Fruit fly (Drosophila melanogaster) whole organism, embryonic: ENCODE results near the gene CG12069.
A peak's percentile ranks its signal among the peaks of the same experiment; 100 is the strongest.

ENCODE experiments used
- CG11456 ChIP-seq: fragments of 200-800 bp; sonication (Bioruptor generic); IDR thresholded peaks from 3 replicates; pipeline ENCODE4 v1.3.6; 2022; ENCODE audit warnings: missing biosample characterization, missing genetic modification characterization
- CG11504 ChIP-seq: fragments of 200-800 bp; sonication (Bioruptor generic); optimal IDR thresholded peaks from 3 replicates; lab custom pipeline; 2019; ENCODE audit warnings: missing biosample characterization, mild to moderate bottlenecking, missing genetic modification characterization, moderate library complexity
- CG11695 ChIP-seq: fragments of 200-800 bp; sonication (Bioruptor generic); IDR thresholded peaks from 3 replicates; pipeline ENCODE4 v1.3.6; 2022; ENCODE audit warnings: missing biosample characterization, missing genetic modification characterization
- CG12391 ChIP-seq: fragments of 200-800 bp; sonication (Bioruptor generic); optimal IDR thresholded peaks from 3 replicates; lab custom pipeline; 2018; ENCODE audit warnings: missing biosample characterization, mild to moderate bottlenecking, missing genetic modification characterization, moderate library complexity
- CG13424 ChIP-seq: fragments of 200-800 bp; sonication (Bioruptor generic); optimal IDR thresholded peaks from 2 replicates; lab custom pipeline; 2019; ENCODE audit warnings: missing biosample characterization, mild to moderate bottlenecking, missing genetic modification characterization, moderate library complexity
- CG14050 ChIP-seq: fragments of 200-800 bp; sonication (Bioruptor generic); IDR thresholded peaks from 3 replicates; pipeline ENCODE4 v1.3.6; 2022; ENCODE audit warnings: missing biosample characterization, missing genetic modification characterization
- CG14441 ChIP-seq: fragments of 200-800 bp; sonication (Bioruptor generic); IDR thresholded peaks from 2 replicates; pipeline ENCODE4 v1.3.6; 2022; ENCODE audit warnings: missing biosample characterization, missing genetic modification characterization
- CG16863 ChIP-seq: fragments of 200-800 bp; sonication (Bioruptor generic); optimal IDR thresholded peaks from 3 replicates; lab custom pipeline; 2016; ENCODE audit warnings: missing biosample characterization, missing genetic modification characterization
- CG17328 ChIP-seq: fragments of 200-800 bp; sonication (Bioruptor generic); IDR thresholded peaks from 2 replicates; pipeline ENCODE4 v1.3.6; 2022; ENCODE audit warnings: missing biosample characterization, missing genetic modification characterization
- CG2678 ChIP-seq: fragments of 200-800 bp; sonication (Bioruptor generic); optimal IDR thresholded peaks from 3 replicates; lab custom pipeline; 2019; ENCODE audit warnings: missing biosample characterization, mild to moderate bottlenecking, missing genetic modification characterization, moderate library complexity
- CG32767 ChIP-seq: fragments of 200-800 bp; sonication (Bioruptor generic); IDR thresholded peaks from 2 replicates; pipeline ENCODE4 v1.3.6; 2022; ENCODE audit warnings: missing biosample characterization, missing genetic modification characterization
- CG3281 ChIP-seq: fragments of 200-800 bp; sonication (Bioruptor generic); optimal IDR thresholded peaks from 3 replicates; lab custom pipeline; 2017; ENCODE audit warnings: missing biosample characterization, mild to moderate bottlenecking, missing genetic modification characterization
- CG34422 ChIP-seq: fragments of 200-800 bp; sonication (Bioruptor generic); IDR thresholded peaks from 3 replicates; pipeline ENCODE4 v1.3.6; 2022; ENCODE audit warnings: missing biosample characterization, missing genetic modification characterization
- CG6689 ChIP-seq: fragments of 200-800 bp; sonication (Bioruptor generic); IDR thresholded peaks from 2 replicates; pipeline ENCODE4 v1.3.6; 2022; ENCODE audit warnings: missing biosample characterization, missing genetic modification characterization
- CG7556 ChIP-seq: fragments of 200-800 bp; sonication (Bioruptor generic); optimal IDR thresholded peaks from 2 replicates; lab custom pipeline; 2017; ENCODE audit warnings: missing biosample characterization, mild to moderate bottlenecking, missing genetic modification characterization
- CG7786 ChIP-seq: fragments of 200-800 bp; sonication (Bioruptor generic); optimal IDR thresholded peaks from 2 replicates; lab custom pipeline; 2016; ENCODE audit warnings: missing biosample characterization, missing genetic modification characterization
- CG7839 ChIP-seq: fragments of 200-800 bp; sonication (Bioruptor generic); optimal IDR thresholded peaks from 3 replicates; lab custom pipeline; 2018; ENCODE audit warnings: missing biosample characterization, mild to moderate bottlenecking, missing genetic modification characterization, moderate library complexity
- CG7928 ChIP-seq: fragments of 200-800 bp; sonication (Bioruptor generic); optimal IDR thresholded peaks from 2 replicates; lab custom pipeline; 2017; ENCODE audit warnings: missing biosample characterization, mild to moderate bottlenecking, missing genetic modification characterization
- CG8290 ChIP-seq, 3 experiments: fragments of 200-800 bp; sonication (Bioruptor generic); optimal IDR thresholded peaks; 2 replicates each; lab custom pipeline; 2016 to 2019; ENCODE audit warnings: missing biosample characterization in 3 of 3, missing genetic modification characterization in 3 of 3, mild to moderate bottlenecking in 2 of 3, moderate library complexity in 1 of 3
- CG8765 ChIP-seq: fragments of 200-800 bp; sonication (Bioruptor generic); IDR thresholded peaks from 2 replicates; pipeline ENCODE4 v1.3.6; 2022; ENCODE audit warnings: missing biosample characterization, missing genetic modification characterization
- Chrac-16 ChIP-seq: fragments of 200-800 bp; sonication (Bioruptor generic); optimal IDR thresholded peaks from 3 replicates; lab custom pipeline; 2016; ENCODE audit warnings: missing biosample characterization, missing genetic modification characterization
- Dbx ChIP-seq: fragments of 200-800 bp; sonication (Bioruptor generic); IDR thresholded peaks from 3 replicates; pipeline ENCODE4 v1.3.6; 2022; ENCODE audit warnings: missing biosample characterization, missing genetic modification characterization
- Dip2 ChIP-seq: fragments of 200-800 bp; sonication (Bioruptor generic); IDR thresholded peaks from 2 replicates; pipeline ENCODE4 v1.3.6; 2022; ENCODE audit warnings: missing biosample characterization, missing genetic modification characterization
- Doc2 ChIP-seq: fragments of 200-800 bp; sonication (Bioruptor generic); IDR thresholded peaks from 2 replicates; pipeline ENCODE4 v1.3.6; 2022; ENCODE audit warnings: missing biosample characterization, missing genetic modification characterization
- E2f1 ChIP-seq: fragments of 200-800 bp; sonication (Bioruptor generic); IDR thresholded peaks from 2 replicates; pipeline ENCODE4 v1.3.6; 2022; ENCODE audit warnings: missing biosample characterization, missing genetic modification characterization
- Ets97D ChIP-seq: fragments of 200-800 bp; sonication (Bioruptor generic); optimal IDR thresholded peaks from 3 replicates; lab custom pipeline; 2016; ENCODE audit warnings: missing biosample characterization, missing genetic modification characterization
- Fer3 ChIP-seq: fragments of 200-800 bp; sonication (Bioruptor generic); optimal IDR thresholded peaks from 2 replicates; lab custom pipeline; 2018; ENCODE audit warnings: missing biosample characterization, mild to moderate bottlenecking, missing genetic modification characterization, moderate library complexity
- HHEX ChIP-seq: fragments of 200-800 bp; sonication (Bioruptor generic); optimal IDR thresholded peaks from 3 replicates; lab custom pipeline; 2017; ENCODE audit warnings: missing biosample characterization, mild to moderate bottlenecking, missing genetic modification characterization, missing genetic modification reagents
- Hr51 ChIP-seq, 2 experiments: fragments of 200-800 bp; sonication (Bioruptor generic); optimal IDR thresholded peaks; 2 replicates in 1 of 2; 3 replicates in 1 of 2; lab custom pipeline; 2016 to 2018; ENCODE audit warnings: missing biosample characterization in 2 of 2, missing genetic modification characterization in 2 of 2, mild to moderate bottlenecking in 1 of 2, moderate library complexity in 1 of 2
- Meics ChIP-seq: fragments of 200-800 bp; sonication (Bioruptor generic); optimal IDR thresholded peaks from 2 replicates; lab custom pipeline; 2017; ENCODE audit warnings: missing biosample characterization, mild to moderate bottlenecking, missing genetic modification characterization
- Xrp1 ChIP-seq: fragments of 200-800 bp; sonication (Bioruptor generic); IDR thresholded peaks from 2 replicates; pipeline ENCODE4 v1.3.6; 2022; ENCODE audit warnings: missing biosample characterization, missing genetic modification characterization
- ara ChIP-seq: fragments of 200-800 bp; sonication (Bioruptor generic); IDR thresholded peaks from 2 replicates; pipeline ENCODE4 v1.3.6; 2022; ENCODE audit warnings: missing biosample characterization, missing genetic modification characterization
- dmrt99B ChIP-seq: fragments of 200-800 bp; sonication (Bioruptor generic); optimal IDR thresholded peaks from 2 replicates; lab custom pipeline; 2018; ENCODE audit warnings: missing biosample characterization, mild to moderate bottlenecking, missing genetic modification characterization, moderate library complexity
- dysf ChIP-seq: fragments of 200-800 bp; sonication (Bioruptor generic); IDR thresholded peaks from 3 replicates; pipeline ENCODE4 v1.3.6; 2022; ENCODE audit warnings: missing biosample characterization, missing genetic modification characterization
- fd96Cb ChIP-seq: fragments of 200-800 bp; sonication (Bioruptor generic); optimal IDR thresholded peaks from 2 replicates; lab custom pipeline; 2018; ENCODE audit warnings: missing biosample characterization, mild to moderate bottlenecking, missing genetic modification characterization, moderate library complexity
- grau ChIP-seq: fragments of 200-800 bp; optimal IDR thresholded peaks from 3 replicates; lab custom pipeline; 2019; ENCODE audit warnings: missing biosample characterization, mild to moderate bottlenecking, missing genetic modification characterization, moderate library complexity
- lab ChIP-seq: fragments of 200-800 bp; sonication (Bioruptor generic); optimal IDR thresholded peaks from 3 replicates; lab custom pipeline; 2017; ENCODE audit warnings: missing biosample characterization, missing genetic modification characterization, mild to moderate bottlenecking, moderate library complexity, missing genetic modification reagents
- lilli ChIP-seq: fragments of 200-800 bp; sonication (Bioruptor generic); optimal IDR thresholded peaks from 3 replicates; lab custom pipeline; 2016; ENCODE audit warnings: missing biosample characterization, missing genetic modification characterization
- lmd ChIP-seq: fragments of 200-800 bp; sonication (Bioruptor generic); IDR thresholded peaks from 2 replicates; pipeline ENCODE4 v1.3.6; 2022; ENCODE audit warnings: missing biosample characterization, missing genetic modification characterization
- nmo ChIP-seq: fragments of 200-800 bp; sonication (Bioruptor generic); optimal IDR thresholded peaks from 2 replicates; lab custom pipeline; 2018; ENCODE audit warnings: missing biosample characterization, mild to moderate bottlenecking, missing genetic modification characterization, moderate library complexity
- odd ChIP-seq: fragments of 200-800 bp; sonication (Bioruptor generic); optimal IDR thresholded peaks from 2 replicates; lab custom pipeline; 2017; ENCODE audit warnings: missing biosample characterization, mild to moderate bottlenecking, missing genetic modification characterization
- pan ChIP-seq, 4 experiments: fragments of >200 bp in 3 of 4; fragments of 200-800 bp in 1 of 4; sonication (Bioruptor generic) in 1 of 4; optimal IDR thresholded peaks in 3 of 4; IDR thresholded peaks in 1 of 4; 2 replicates each; pipeline versions ENCODE4 v1.3.6 to Lab custom; 2017 to 2022; ENCODE audit warnings: missing biosample characterization in 2 of 4, missing genetic modification characterization in 2 of 4, mixed read lengths in 1 of 4
- phol ChIP-seq: fragments of 200-800 bp; sonication (Bioruptor generic); optimal IDR thresholded peaks from 3 replicates; lab custom pipeline; 2018; ENCODE audit warnings: missing biosample characterization, mild to moderate bottlenecking, missing genetic modification characterization, moderate library complexity
- prd ChIP-seq, 3 experiments: fragments of >200 bp in 2 of 3; fragments of 200-800 bp in 1 of 3; sonication (Bioruptor generic) in 1 of 3; optimal IDR thresholded peaks in 2 of 3; IDR thresholded peaks in 1 of 3; 2 replicates in 2 of 3; 3 replicates in 1 of 3; pipeline versions ENCODE4 v1.3.6 to Lab custom; 2017 to 2022; ENCODE audit warnings: missing biosample characterization in 1 of 3, missing genetic modification characterization in 1 of 3
- repo ChIP-seq: fragments of 200-800 bp; sonication (Bioruptor generic); optimal IDR thresholded peaks from 2 replicates; lab custom pipeline; 2016; ENCODE audit warnings: missing biosample characterization, missing genetic modification characterization
- rib ChIP-seq: fragments of 200-800 bp; sonication (Bioruptor generic); IDR thresholded peaks from 2 replicates; pipeline ENCODE4 v1.3.6; 2022; ENCODE audit warnings: missing biosample characterization, missing genetic modification characterization
- row ChIP-seq: fragments of 200-800 bp; sonication (Bioruptor generic); IDR thresholded peaks from 3 replicates; pipeline ENCODE4 v1.3.6; 2022; ENCODE audit warnings: missing biosample characterization, missing genetic modification characterization
- salm ChIP-seq: fragments of 200-800 bp; sonication (Bioruptor generic); optimal IDR thresholded peaks from 2 replicates; lab custom pipeline; 2018; ENCODE audit warnings: missing biosample characterization, mild to moderate bottlenecking, missing genetic modification characterization

The CG12069 gene

DNA sequence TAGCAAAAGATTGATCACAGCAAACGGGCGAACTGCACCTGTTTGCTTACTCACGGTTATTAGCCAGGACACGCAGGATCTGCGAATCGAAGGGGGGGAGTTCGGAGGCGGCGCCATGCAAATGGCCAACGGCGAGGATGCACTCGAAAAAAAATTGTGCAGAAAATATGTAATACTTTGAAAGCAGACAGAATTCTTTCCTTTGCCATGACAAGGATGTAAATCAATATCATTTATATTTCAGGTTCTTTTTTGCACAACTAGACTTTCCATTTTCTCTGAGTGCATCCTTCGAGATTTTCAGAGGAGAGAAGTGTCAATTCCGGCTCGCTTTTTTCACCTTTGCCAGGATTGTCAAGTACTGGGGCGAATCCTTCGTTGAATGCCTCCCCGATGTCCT is 14.0 kb upstream of the CG12069 start (continued):
- peak; percentile 10; the same call in 1 of the 2 replicates for TF ChIP-seq CG17328 (GFP tag; lab: Robert Waterston, UW)
- TF ChIP-seq phol: peak; percentile 6
- TF ChIP-seq HHEX (GFP tag; lab: Kevin White, UChicago): peak; percentile 27
- peak; percentile 6 for TF ChIP-seq CG7556
- peak; percentile 11 for TF ChIP-seq Chrac-16 (GFP tag; lab: Kevin White, UChicago)
- TF ChIP-seq lab (GFP tag; lab: Kevin White, UChicago): peak; percentile 45
- peak; percentile 29 for TF ChIP-seq CG11504
- TF ChIP-seq CG8765 (GFP tag; lab: Robert Waterston, UW): 0 out of 2 replicates have a peak, but pooled peaks have one; percentile 26
- peak; percentile 6 for TF ChIP-seq CG7839 (tag; lab: Kevin White, UChicago)
- no peak for TF ChIP-seq Dip2 (GFP tag; lab: Robert Waterston, UW)
- no peak for TF ChIP-seq rib (GFP tag; lab: Robert Waterston, UW)
- no peak for TF ChIP-seq CG8290 (GFP tag; optimal IDR thresholded peaks at IDR 0.05; lab: Kevin White, UChicago)
- TF ChIP-seq CG8290 (tag; optimal IDR thresholded peaks at IDR 0.05; lab: Kevin White, UChicago): peak in 1 of 2 experiments; percentile 21
- no peak for TF ChIP-seq Ets97D (GFP tag; lab: Kevin White, UChicago)
- peak; percentile 23 for TF ChIP-seq Meics (GFP tag; lab: Kevin White, UChicago)
- TF ChIP-seq odd (GFP tag; lab: Kevin White, UChicago): no peak
- no peak for TF ChIP-seq prd (optimal IDR thresholded peaks at IDR 0.05; lab: Kevin White, UChicago)
- TF ChIP-seq prd (GFP tag; IDR thresholded peaks at IDR 0.05; lab: Robert Waterston, UW): peak; percentile 60; the same call in 2 of the 3 replicates
- TF ChIP-seq CG11456 (GFP tag; lab: Robert Waterston, UW): 0 out of 3 replicates have a peak, but pooled peaks have one; percentile 27
- peak; percentile 1 for TF ChIP-seq fd96Cb
- TF ChIP-seq grau (tag; lab: Kevin White, UChicago): peak; percentile 12
- peak; percentile 29; the same call in 1 of the 2 replicates for TF ChIP-seq Xrp1 (GFP tag; lab: Robert Waterston, UW)
- TF ChIP-seq nmo (GFP tag; lab: Kevin White, UChicago): peak; percentile 5
- TF ChIP-seq repo: no peak
- TF ChIP-seq lmd: peak; percentile 21; the same call in 1 of the 2 replicates
- TF ChIP-seq CG13424 (tag; lab: Kevin White, UChicago): peak; percentile 3
- TF ChIP-seq dmrt99B (tag; lab: Kevin White, UChicago): peak; percentile 33
- TF ChIP-seq CG32767 (GFP tag; lab: Robert Waterston, UW): peak; percentile 33; the same call in 1 of the 2 replicates
- no peak for TF ChIP-seq pan (optimal IDR thresholded peaks at IDR 0.05; lab: Kevin White, UChicago)
- peak in 1 of 2 experiments; percentile 52 for TF ChIP-seq pan (GFP tag; optimal IDR thresholded peaks at IDR 0.05 in 1 of 2, IDR thresholded peaks at IDR 0.05 in 1 of 2)
- TF ChIP-seq CG14441 (GFP tag; lab: Robert Waterston, UW): peak; percentile 38; the same call in 1 of the 2 replicates
- TF ChIP-seq Hr51 (GFP tag; optimal IDR thresholded peaks at IDR 0.05; lab: Kevin White, UChicago): peak in 1 of 2 experiments; percentile 1
- no peak for TF ChIP-seq E2f1 (GFP tag; lab: Robert Waterston, UW)
- TF ChIP-seq CG12391 (tag; lab: Kevin White, UChicago): peak; percentile 8
- TF ChIP-seq CG7928 (GFP tag; lab: Kevin White, UChicago): no peak
- peak; percentile 42; the same call in 1 of the 3 replicates for TF ChIP-seq dysf
- TF ChIP-seq Dbx: 0 out of 3 replicates have a peak, but pooled peaks have one; percentile 37
- peak; percentile 57; the same call in 2 of the 3 replicates for TF ChIP-seq row (GFP tag; lab: Robert Waterston, UW)
- no peak for TF ChIP-seq CG16863 (GFP tag; lab: Kevin White, UChicago)
- TF ChIP-seq CG14050 (GFP tag; lab: Robert Waterston, UW): no peak
- TF ChIP-seq CG3281: peak; percentile 6
- TF ChIP-seq CG34422 (GFP tag; lab: Robert Waterston, UW): no peak
- TF ChIP-seq Fer3 (tag; lab: Kevin White, UChicago): peak; percentile 20
- TF ChIP-seq CG7786 (GFP tag; lab: Kevin White, UChicago): no peak
- TF ChIP-seq salm (tag; lab: Kevin White, UChicago): no peak
- peak; percentile 41; the same call in 1 of the 2 replicates for TF ChIP-seq ara (GFP tag; lab: Robert Waterston, UW)
- TF ChIP-seq Doc2 (GFP tag; lab: Robert Waterston, UW): no peak
- TF ChIP-seq CG6689 (GFP tag; lab: Robert Waterston, UW): 0 out of 2 replicates have a peak, but pooled peaks have one; percentile 29
- TF ChIP-seq CG11695 (GFP tag; lab: Robert Waterston, UW): 0 out of 3 replicates have a peak, but pooled peaks have one; percentile 25
- TF ChIP-seq lilli (GFP tag; lab: Kevin White, UChicago): peak; percentile 10
- peak; percentile 25 for TF ChIP-seq CG2678 (tag; lab: Kevin White, UChicago)
